Fruit fly (Drosophila melanogaster) whole organism, pupa: ENCODE measurements around the gene Snoo.

ENCODE experiments used
- CG10348 ChIP-seq: fragments of 200-800 bp; sonication (Bioruptor generic); IDR thresholded peaks from 2 replicates; pipeline ENCODE4 v1.3.6; 2022; ENCODE audit warnings: missing biosample characterization, missing genetic modification characterization
- CG12605 ChIP-seq: fragments of 200-800 bp; sonication (Bioruptor generic); IDR thresholded peaks from 2 replicates; pipeline ENCODE4 v1.3.6; 2022; ENCODE audit warnings: missing biosample characterization, missing genetic modification characterization
- CG13204 ChIP-seq: fragments of 200-800 bp; sonication (Bioruptor generic); optimal IDR thresholded peaks from 2 replicates; lab custom pipeline; 2018; ENCODE audit warnings: missing biosample characterization, mild to moderate bottlenecking, missing genetic modification characterization, moderate library complexity
- CG14655 ChIP-seq: fragments of 200-800 bp; sonication (Bioruptor generic); optimal IDR thresholded peaks from 3 replicates; lab custom pipeline; 2017; ENCODE audit warnings: mild to moderate bottlenecking, missing biosample characterization, missing genetic modification reagents, missing genetic modification characterization
- CG15710 ChIP-seq: fragments of 200-800 bp; sonication (Bioruptor generic); optimal IDR thresholded peaks from 2 replicates; lab custom pipeline; 2018; ENCODE audit warnings: missing biosample characterization, mild to moderate bottlenecking, missing genetic modification characterization, moderate library complexity
- CG17806 ChIP-seq: fragments of 200-800 bp; sonication (Bioruptor generic); optimal IDR thresholded peaks from 2 replicates; lab custom pipeline; 2018; ENCODE audit warnings: missing biosample characterization, mild to moderate bottlenecking, missing genetic modification characterization, moderate library complexity
- CG32121 ChIP-seq: fragments of 200-800 bp; sonication (Bioruptor generic); IDR thresholded peaks from 2 replicates; pipeline ENCODE4 v1.3.6; 2022; ENCODE audit warnings: missing biosample characterization, missing genetic modification characterization
- CG34367 ChIP-seq: fragments of 200-800 bp; sonication (Bioruptor generic); optimal IDR thresholded peaks from 2 replicates; lab custom pipeline; 2018; ENCODE audit warnings: missing biosample characterization, mild to moderate bottlenecking, missing genetic modification characterization
- CG4496 ChIP-seq: fragments of 200-800 bp; sonication (Bioruptor generic); IDR thresholded peaks from 3 replicates; pipeline ENCODE4 v1.3.6; 2022; ENCODE audit warnings: missing biosample characterization, missing genetic modification characterization
- CG8159 ChIP-seq: fragments of 200-800 bp; sonication (Bioruptor generic); optimal IDR thresholded peaks from 3 replicates; lab custom pipeline; 2018; ENCODE audit warnings: missing biosample characterization, mild to moderate bottlenecking, missing genetic modification characterization, moderate library complexity
- CG8301 ChIP-seq: fragments of 200-800 bp; sonication (Bioruptor generic); optimal IDR thresholded peaks from 2 replicates; lab custom pipeline; 2018; ENCODE audit warnings: missing biosample characterization, mild to moderate bottlenecking, missing genetic modification characterization
- CG9948 ChIP-seq: fragments of 200-800 bp; sonication (Bioruptor generic); optimal IDR thresholded peaks from 2 replicates; lab custom pipeline; 2018; ENCODE audit warnings: missing biosample characterization, mild to moderate bottlenecking, missing genetic modification characterization, moderate library complexity
- D1 ChIP-seq: fragments of 200-800 bp; sonication (Bioruptor generic); optimal IDR thresholded peaks from 2 replicates; lab custom pipeline; 2018; ENCODE audit warnings: missing biosample characterization, mild to moderate bottlenecking, missing genetic modification characterization, moderate library complexity
- EcR ChIP-seq: fragments of 200-800 bp; sonication (Bioruptor generic); optimal IDR thresholded peaks from 3 replicates; lab custom pipeline; 2019; ENCODE audit warnings: missing biosample characterization, missing genetic modification characterization, mild to moderate bottlenecking, moderate library complexity, missing genetic modification reagents
- Ets98B ChIP-seq: fragments of 200-800 bp; sonication (Bioruptor generic); IDR thresholded peaks from 2 replicates; pipeline ENCODE4 v1.3.6; 2022; ENCODE audit warnings: missing biosample characterization, missing genetic modification characterization
- Pif1A ChIP-seq: fragments of 200-800 bp; sonication (Bioruptor generic); optimal IDR thresholded peaks from 3 replicates; lab custom pipeline; 2016; ENCODE audit warnings: missing biosample characterization, missing genetic modification characterization
- Pif1B ChIP-seq: fragments of 200-800 bp; sonication (Bioruptor generic); optimal IDR thresholded peaks from 3 replicates; lab custom pipeline; 2016; ENCODE audit warnings: missing biosample characterization, missing genetic modification characterization
- Snoo ChIP-seq: fragments of 200-800 bp; sonication (Bioruptor generic); optimal IDR thresholded peaks from 3 replicates; lab custom pipeline; 2017; ENCODE audit warnings: missing biosample characterization, mild to moderate bottlenecking, missing genetic modification characterization, inconsistent platforms
- fd96Ca ChIP-seq: fragments of 200-800 bp; sonication (Bioruptor generic); IDR thresholded peaks from 3 replicates; pipeline ENCODE4 v1.3.6; 2022; ENCODE audit warnings: missing biosample characterization, missing genetic modification characterization
- gl ChIP-seq: fragments of 200-800 bp; sonication (Bioruptor generic); optimal IDR thresholded peaks from 2 replicates; lab custom pipeline; 2018; ENCODE audit warnings: missing biosample characterization, mild to moderate bottlenecking, missing genetic modification characterization
- rn ChIP-seq: fragments of 200-800 bp; sonication (Bioruptor generic); IDR thresholded peaks from 2 replicates; pipeline ENCODE4 v1.3.6; 2022; ENCODE audit warnings: missing biosample characterization, missing genetic modification characterization

The Snoo gene

dm6 chr2L:8029160-8029852 is 45.3 kb upstream of the Snoo start, which contains the start of gene baf:
TSS of gene baf (plus strand) at chr2L:8029462.
- TF ChIP-seq CG15710 (tag; lab: Kevin White, UChicago) = no peak
- TF ChIP-seq CG12605 (GFP tag; lab: Robert Waterston, UW) = no peak
- TF ChIP-seq CG4496 (GFP tag; lab: Robert Waterston, UW) = no peak
- no peak for TF ChIP-seq EcR (GFP tag; lab: Kevin White, UChicago)
- TF ChIP-seq Pif1A (GFP tag; lab: Kevin White, UChicago) = no peak
- no peak for TF ChIP-seq CG13204 (GFP tag; lab: Kevin White, UChicago)
- no peak for TF ChIP-seq Ets98B
- no peak for TF ChIP-seq Snoo
- TF ChIP-seq CG10348 (GFP tag; lab: Robert Waterston, UW) = no peak
- no peak for TF ChIP-seq CG8301 (tag; lab: Kevin White, UChicago)
- TF ChIP-seq CG14655 (GFP tag; lab: Kevin White, UChicago) = no peak
- TF ChIP-seq CG34367 (tag; lab: Kevin White, UChicago) = no peak
- TF ChIP-seq gl = no peak
- TF ChIP-seq D1 (tag; lab: Kevin White, UChicago) = no peak
- no peak for TF ChIP-seq fd96Ca (GFP tag; lab: Robert Waterston, UW)
- no peak for TF ChIP-seq rn (GFP tag; lab: Robert Waterston, UW)
- TF ChIP-seq CG17806 (tag; lab: Kevin White, UChicago) = no peak
- no peak for TF ChIP-seq CG32121
- no peak for TF ChIP-seq CG9948 (tag; lab: Kevin White, UChicago)

- TF ChIP-seq EcR (GFP tag; lab: Kevin White, UChicago) = no peak
- TF ChIP-seq Snoo = no peak
- TF ChIP-seq Pif1B (GFP tag; lab: Kevin White, UChicago) = no peak
- TF ChIP-seq fd96Ca (GFP tag; lab: Robert Waterston, UW) = no peak
Measured at dm6 chr2L:8024325-8024724, 40.3 kb upstream of the Snoo start.

- TF ChIP-seq D1 (tag; lab: Kevin White, UChicago) (no peak), gl (peak; percentile 4), CG17806 (tag; lab: Kevin White, UChicago) (no peak), EcR (GFP tag; lab: Kevin White, UChicago) (peak; percentile 20)
Measured at dm6 chr2L:8012551-8012950, 28.6 kb upstream of the Snoo start.

dm6 chr2L:8010602-8011455 is 26.8 kb upstream of the Snoo start, which contains the start of the genes Glyat and Tg:
TSS of gene Glyat (minus strand) at chr2L:8010652.
TSS of gene Tg (plus strand) at chr2L:8011405.
- TF ChIP-seq CG13204 (GFP tag; lab: Kevin White, UChicago) = no peak
- TF ChIP-seq CG12605 (GFP tag; lab: Robert Waterston, UW) = peak; percentile 48
- no peak; the same call in 1 of the 2 replicates for TF ChIP-seq Ets98B
- peak; percentile 14 for TF ChIP-seq D1 (tag; lab: Kevin White, UChicago)
- no peak for TF ChIP-seq CG8301 (tag; lab: Kevin White, UChicago)

- peak; percentile 30; the same call in 1 of the 3 replicates for TF ChIP-seq CG4496 (GFP tag; lab: Robert Waterston, UW)
- TF ChIP-seq CG8301 (tag; lab: Kevin White, UChicago) = no peak
- no peak for TF ChIP-seq CG10348 (GFP tag; lab: Robert Waterston, UW)
- peak; percentile 45 for TF ChIP-seq Pif1A (GFP tag; lab: Kevin White, UChicago)
- TF ChIP-seq fd96Ca (GFP tag; lab: Robert Waterston, UW) = no peak
- peak; percentile 88 for TF ChIP-seq CG12605 (GFP tag; lab: Robert Waterston, UW)
- TF ChIP-seq CG34367 (tag; lab: Kevin White, UChicago) = peak; percentile 21
- TF ChIP-seq CG9948 (tag; lab: Kevin White, UChicago) = no peak
- peak; percentile 47 for TF ChIP-seq EcR (GFP tag; lab: Kevin White, UChicago)
- no peak for TF ChIP-seq CG32121
- TF ChIP-seq gl = peak; percentile 43
- TF ChIP-seq D1 (tag; lab: Kevin White, UChicago) = no peak
- TF ChIP-seq CG14655 (GFP tag; lab: Kevin White, UChicago) = no peak
- no peak for TF ChIP-seq CG17806 (tag; lab: Kevin White, UChicago)
- TF ChIP-seq CG15710 (tag; lab: Kevin White, UChicago) = peak; percentile 28
- peak; percentile 15 for TF ChIP-seq Pif1B (GFP tag; lab: Kevin White, UChicago)
- TF ChIP-seq Ets98B = peak; percentile 35; the same call in 1 of the 2 replicates
- TF ChIP-seq CG13204 (GFP tag; lab: Kevin White, UChicago) = peak; percentile 49
- TF ChIP-seq CG8159 = no peak
- no peak for TF ChIP-seq rn (GFP tag; lab: Robert Waterston, UW)
- TF ChIP-seq Snoo = no peak
Measured at dm6 chr2L:8009283-8010211, 25.6 kb upstream of the Snoo start, which contains the start of gene CG12560. TSS of gene CG12560 (minus strand) at chr2L:8009477.
